Worm (Caenorhabditis elegans) whole organism, L4 larva: ENCODE data around the gene F56D2.8.
A peak's percentile ranks its signal among the peaks of the same experiment; 100 is the strongest.

Source experiments
- F10B5.3 ChIP-seq: sonication (generic microtip); optimal IDR thresholded peaks from 2 replicates; lab custom pipeline; 2016; ENCODE audit warnings: mild to moderate bottlenecking, missing genetic modification characterization, missing compliant biosample characterization
- F37D6.2 ChIP-seq: sonication (generic microtip); optimal IDR thresholded peaks from 2 replicates; lab custom pipeline; 2016; ENCODE audit warnings: mild to moderate bottlenecking, missing genetic modification characterization, missing compliant biosample characterization
- F44E2.7 ChIP-seq: fragments of 200-800 bp; sonication (Bioruptor generic); IDR thresholded peaks from 2 replicates; pipeline ENCODE4 v2.1.2; 2022; ENCODE audit warnings: missing genetic modification characterization, missing compliant biosample characterization
- T20F7.1 ChIP-seq: fragments of 200-800 bp; sonication (Bioruptor generic); optimal IDR thresholded peaks from 2 replicates; lab custom pipeline; 2018; ENCODE audit warnings: mild to moderate bottlenecking, missing genetic modification characterization, missing compliant biosample characterization
- T26A8.4 ChIP-seq: fragments of 200-800 bp; sonication (Bioruptor generic); IDR thresholded peaks from 2 replicates; pipeline ENCODE4 v1.3.6; 2022; ENCODE audit warnings: missing genetic modification characterization, missing compliant biosample characterization
- Y5F2A.4 ChIP-seq: fragments of 200-800 bp; sonication (Bioruptor generic); optimal IDR thresholded peaks from 2 replicates; lab custom pipeline; 2018; ENCODE audit warnings: mild to moderate bottlenecking, missing genetic modification characterization, missing compliant biosample characterization
- arid-1 ChIP-seq: fragments of 200-800 bp; sonication (Bioruptor generic); conservative IDR thresholded peaks from 2 replicates; pipeline ENCODE4 v1.3.6; 2022; ENCODE audit warnings: missing genetic modification reagents, missing genetic modification characterization, missing compliant biosample characterization
- ceh-20 ChIP-seq: fragments of 200-800 bp; sonication (Bioruptor generic); IDR thresholded peaks from 2 replicates; pipeline ENCODE4 v1.3.6; 2022; ENCODE audit warnings: missing genetic modification reagents, missing genetic modification characterization, missing compliant biosample characterization
- ceh-28 ChIP-seq: fragments of 150-350 bp; optimal IDR thresholded peaks from 2 replicates; lab custom pipeline; 2014; ENCODE audit warnings: missing biosample characterization, missing genetic modification reagents, missing genetic modification characterization
- ces-1 ChIP-seq: fragments of 150-350 bp; sonication (generic microtip); optimal IDR thresholded peaks from 4 replicates; lab custom pipeline; 2014; ENCODE audit warnings: missing biosample characterization, missing genetic modification reagents, missing genetic modification characterization
- daf-19 ChIP-seq: fragments of 200-800 bp; sonication (Bioruptor generic); conservative IDR thresholded peaks from 2 replicates; pipeline ENCODE4 v1.3.6; 2022; ENCODE audit warnings: missing genetic modification characterization, missing compliant biosample characterization
- duxl-1 ChIP-seq: sonication (generic microtip); optimal IDR thresholded peaks from 2 replicates; lab custom pipeline; 2016; ENCODE audit warnings: mild to moderate bottlenecking, missing genetic modification characterization, moderate library complexity, missing compliant biosample characterization; ENCODE audit not compliant: poor library complexity
- dve-1 ChIP-seq: sonication (generic microtip); optimal IDR thresholded peaks from 2 replicates; lab custom pipeline; 2017; ENCODE audit warnings: antibody characterized with exemption, mild to moderate bottlenecking, missing genetic modification characterization, missing compliant biosample characterization; ENCODE audit not compliant: insufficient read depth
- egl-27 ChIP-seq: sonication (generic microtip); optimal IDR thresholded peaks from 3 replicates; lab custom pipeline; 2017; ENCODE audit warnings: missing biosample characterization, missing genetic modification reagents, missing genetic modification characterization
- egl-43 ChIP-seq: fragments of 200-800 bp; sonication (Bioruptor generic); IDR thresholded peaks from 2 replicates; pipeline ENCODE4 v1.3.6; 2022; ENCODE audit warnings: missing genetic modification reagents, missing genetic modification characterization, missing compliant biosample characterization
- fkh-10 ChIP-seq: fragments of 150-350 bp; optimal IDR thresholded peaks from 2 replicates; lab custom pipeline; 2014; ENCODE audit warnings: missing biosample characterization, missing genetic modification reagents, missing genetic modification characterization
- gei-8 ChIP-seq: fragments of 200-800 bp; sonication (Bioruptor generic); optimal IDR thresholded peaks from 2 replicates; lab custom pipeline; 2018; ENCODE audit warnings: mild to moderate bottlenecking, missing genetic modification characterization, missing compliant biosample characterization
- hif-1 ChIP-seq, 2 experiments: sonication (generic microtip); optimal IDR thresholded peaks; 2 replicates each; lab custom pipeline; 2016 to 2017; ENCODE audit warnings: missing compliant biosample characterization in 2 of 2, missing genetic modification characterization in 2 of 2, missing genetic modification reagents in 2 of 2, missing genotype in 2 of 2, mild to moderate bottlenecking in 1 of 2
- hlh-11 ChIP-seq: fragments of 200-800 bp; sonication (Bioruptor generic); optimal IDR thresholded peaks from 2 replicates; lab custom pipeline; 2018; ENCODE audit warnings: mild to moderate bottlenecking, missing genetic modification characterization, missing compliant biosample characterization
- hlh-30 ChIP-seq: sonication (generic microtip); optimal IDR thresholded peaks from 2 replicates; lab custom pipeline; 2017; ENCODE audit warnings: antibody characterized with exemption, mild to moderate bottlenecking, missing genetic modification characterization, missing compliant biosample characterization; ENCODE audit not compliant: insufficient read depth
- hmg-1.1 ChIP-seq: fragments of 200-800 bp; sonication (Bioruptor generic); IDR thresholded peaks from 2 replicates; pipeline ENCODE4 v1.3.6; 2022; ENCODE audit warnings: missing genetic modification reagents, missing genetic modification characterization, missing compliant biosample characterization
- lin-29 ChIP-seq: fragments of 200-800 bp; sonication (Bioruptor generic); IDR thresholded peaks from 2 replicates; pipeline ENCODE4 v1.3.6; 2022; ENCODE audit warnings: missing genetic modification reagents, missing genetic modification characterization, missing compliant biosample characterization
- lsy-2 ChIP-seq, 2 experiments: fragments of 150-350 bp in 1 of 2; sonication (generic microtip) in 1 of 2; optimal IDR thresholded peaks; 2 replicates each; lab custom pipeline; 2014 to 2017; ENCODE audit warnings: missing biosample characterization in 2 of 2, missing genetic modification characterization in 2 of 2
- mep-1 ChIP-seq: fragments of 150-350 bp; sonication (generic microtip); optimal IDR thresholded peaks from 3 replicates; lab custom pipeline; 2014; ENCODE audit warnings: missing biosample characterization, missing genetic modification characterization
- mes-2 ChIP-seq: sonication (generic microtip); optimal IDR thresholded peaks from 2 replicates; lab custom pipeline; 2016; ENCODE audit warnings: missing genotype, mild to moderate bottlenecking, missing genetic modification characterization, missing compliant biosample characterization; ENCODE audit not compliant: poor library complexity, severe bottlenecking
- nhr-10 ChIP-seq: fragments of 150-350 bp; optimal IDR thresholded peaks from 2 replicates; lab custom pipeline; 2014; ENCODE audit warnings: missing biosample characterization, missing genetic modification characterization
- nhr-102 ChIP-seq: sonication (generic microtip); optimal IDR thresholded peaks from 2 replicates; lab custom pipeline; 2016; ENCODE audit warnings: mild to moderate bottlenecking, missing genetic modification characterization, moderate library complexity, missing compliant biosample characterization
- nhr-111 ChIP-seq: fragments of 200-800 bp; sonication (Bioruptor generic); optimal IDR thresholded peaks from 2 replicates; lab custom pipeline; 2018; ENCODE audit warnings: mild to moderate bottlenecking, missing genetic modification characterization, missing compliant biosample characterization
- nhr-28 ChIP-seq: fragments of 150-350 bp; optimal IDR thresholded peaks from 2 replicates; lab custom pipeline; 2014; ENCODE audit warnings: missing biosample characterization, missing genetic modification characterization
- nhr-42 ChIP-seq: fragments of 200-800 bp; sonication (Bioruptor generic); IDR thresholded peaks from 2 replicates; pipeline ENCODE4 v1.3.6; 2022; ENCODE audit warnings: missing genetic modification characterization, missing compliant biosample characterization
- nhr-48 ChIP-seq: sonication (generic microtip); optimal IDR thresholded peaks from 2 replicates; lab custom pipeline; 2016; ENCODE audit warnings: mild to moderate bottlenecking, missing genetic modification characterization, missing compliant biosample characterization
- nhr-77 ChIP-seq: fragments of 150-350 bp; optimal IDR thresholded peaks from 2 replicates; lab custom pipeline; 2014; ENCODE audit warnings: missing biosample characterization, missing genetic modification characterization
- pqm-1 ChIP-seq: sonication (generic microtip); optimal IDR thresholded peaks from 2 replicates; lab custom pipeline; 2017; ENCODE audit warnings: missing biosample characterization, missing genetic modification characterization
- rbr-2 ChIP-seq: sonication (generic microtip); optimal IDR thresholded peaks from 2 replicates; lab custom pipeline; 2016; ENCODE audit warnings: missing genotype, missing genetic modification characterization, missing compliant biosample characterization
- sdz-12 ChIP-seq: fragments of 200-800 bp; sonication (Bioruptor generic); optimal IDR thresholded peaks from 2 replicates; lab custom pipeline; 2018; ENCODE audit warnings: mild to moderate bottlenecking, missing genetic modification characterization, missing compliant biosample characterization
- unc-130 ChIP-seq: sonication (generic microtip); optimal IDR thresholded peaks from 2 replicates; lab custom pipeline; 2016; ENCODE audit warnings: missing genetic modification reagents, missing genetic modification characterization, missing compliant biosample characterization
- vab-7 ChIP-seq: fragments of 200-800 bp; sonication (Bioruptor generic); IDR thresholded peaks from 2 replicates; pipeline ENCODE4 v1.3.6; 2022; ENCODE audit warnings: missing genetic modification reagents, missing genetic modification characterization, missing compliant biosample characterization
- zag-1 ChIP-seq: fragments of 150-350 bp; optimal IDR thresholded peaks from 2 replicates; lab custom pipeline; 2014; ENCODE audit warnings: missing biosample characterization, missing genetic modification characterization
- zfp-2 ChIP-seq: sonication (generic microtip); optimal IDR thresholded peaks from 2 replicates; lab custom pipeline; 2016; ENCODE audit warnings: mild to moderate bottlenecking, missing genetic modification characterization, missing compliant biosample characterization
- zfp-3 ChIP-seq: fragments of 200-800 bp; sonication (Bioruptor generic); conservative IDR thresholded peaks from 2 replicates; pipeline ENCODE4 v1.3.6; 2022; ENCODE audit warnings: missing genetic modification reagents, missing genetic modification characterization, missing compliant biosample characterization
- zip-2 ChIP-seq: fragments of 150-350 bp; optimal IDR thresholded peaks from 2 replicates; lab custom pipeline; 2014; ENCODE audit warnings: missing biosample characterization, missing genetic modification characterization
- ztf-7 ChIP-seq: fragments of 150-350 bp; optimal IDR thresholded peaks from 2 replicates; lab custom pipeline; 2014; ENCODE audit warnings: missing biosample characterization, missing genetic modification characterization

The F56D2.8 gene

ce11 chrIII:5554884-5555500 lies 27.7 kb downstream of the F56D2.8 start, which contains the start of the genes nmad-1 and hach-1 (continued):
- TF ChIP-seq ceh-28 (tag; lab: Kevin White, UChicago), result peak; percentile 34
- peak; percentile 64 for TF ChIP-seq T20F7.1 (GFP tag; lab: Kevin White, UChicago)
- peak; percentile 14 for TF ChIP-seq nhr-77
- TF ChIP-seq duxl-1 (tag; lab: Kevin White, UChicago), result peak; percentile 89
- no peak for TF ChIP-seq zag-1 (tag; lab: Kevin White, UChicago)
- peak; percentile 80 for TF ChIP-seq hmg-1.1 (GFP tag; lab: Robert Waterston, UW)
- no peak for TF ChIP-seq sdz-12 (GFP tag; lab: Kevin White, UChicago)
- TF ChIP-seq hlh-30 (tag; lab: Kevin White, UChicago), result peak; percentile 51
- TF ChIP-seq hif-1 (tag; optimal IDR thresholded peaks at IDR 0.05; lab: Kevin White, UChicago), result peak in 1 of 2 experiments; percentile 67
- TF ChIP-seq zfp-2, result peak; percentile 13
- 0 out of 2 replicates have a peak, but pooled peaks have one; percentile 46 for TF ChIP-seq nhr-42
- TF ChIP-seq T26A8.4 (GFP tag; lab: Robert Waterston, UW), result peak; percentile 65; the same call in 1 of the 2 replicates
- no peak for TF ChIP-seq Y5F2A.4 (GFP tag; lab: Kevin White, UChicago)
- no peak for TF ChIP-seq zfp-3 (GFP tag; lab: Robert Waterston, UW)
- 0 out of 2 replicates have a peak, but pooled peaks have one; percentile 47 for TF ChIP-seq arid-1
- TF ChIP-seq dve-1 (tag; lab: Kevin White, UChicago), result peak; percentile 79
- TF ChIP-seq zip-2, result no peak
- TF ChIP-seq F44E2.7 (GFP tag; lab: Robert Waterston, UW), result no peak
- peak; percentile 73 for TF ChIP-seq vab-7 (GFP tag; lab: Robert Waterston, UW)
- no peak for TF ChIP-seq nhr-111 (GFP tag; lab: Kevin White, UChicago)
- no peak for TF ChIP-seq lin-29 (GFP tag; lab: Robert Waterston, UW)
- no peak for TF ChIP-seq gei-8
- TF ChIP-seq ces-1, result peak; percentile 82
- peak; percentile 68 for TF ChIP-seq nhr-102 (tag; lab: Kevin White, UChicago)
- peak in 1 of 2 experiments; percentile 81 for TF ChIP-seq lsy-2 (tag; optimal IDR thresholded peaks at IDR 0.05; lab: Kevin White, UChicago)
- TF ChIP-seq egl-27 (tag; lab: Kevin White, UChicago), result no peak
- peak; percentile 75 for TF ChIP-seq rbr-2 (tag; lab: Kevin White, UChicago)
- peak; percentile 67 for TF ChIP-seq hlh-11 (tag; lab: Kevin White, UChicago)
- 0 out of 2 replicates have a peak, but pooled peaks have one; percentile 57 for TF ChIP-seq egl-43 (GFP tag; lab: Robert Waterston, UW)
- peak; percentile 42 for TF ChIP-seq nhr-10 (tag; lab: Kevin White, UChicago)
- 0 out of 2 replicates have a peak, but pooled peaks have one; percentile 48 for TF ChIP-seq daf-19 (GFP tag; lab: Robert Waterston, UW)
- peak; percentile 53 for TF ChIP-seq unc-130
- peak; percentile 95 for TF ChIP-seq mes-2 (tag; lab: Kevin White, UChicago)
- TF ChIP-seq mep-1 (tag; lab: Kevin White, UChicago), result peak; percentile 87
- peak; percentile 26 for TF ChIP-seq F37D6.2 (tag; lab: Kevin White, UChicago)
- TF ChIP-seq F10B5.3 (tag; lab: Kevin White, UChicago), result peak; percentile 14
- TF ChIP-seq nhr-48 (tag; lab: Kevin White, UChicago), result peak; percentile 69
- TF ChIP-seq fkh-10 (GFP tag; lab: Kevin White, UChicago), result peak; percentile 36
- no peak for TF ChIP-seq pqm-1 (tag; lab: Kevin White, UChicago)
- TF ChIP-seq ztf-7, result no peak
- peak; percentile 27 for TF ChIP-seq nhr-28 (tag; lab: Kevin White, UChicago)
- peak; percentile 59; the same call in 1 of the 2 replicates for TF ChIP-seq ceh-20 (GFP tag; lab: Robert Waterston, UW)
